Fruit fly (Drosophila melanogaster) whole organism, wandering third instar larva: ENCODE data around the gene CG32811.

Experiments
- Abd-B ChIP-seq: fragments of >200 bp; optimal IDR thresholded peaks from 2 replicates; lab custom pipeline; 2017; ENCODE audit warnings: missing biosample characterization, missing genetic modification characterization
- CG9705 ChIP-seq: fragments of 200-800 bp; sonication (Bioruptor generic); optimal IDR thresholded peaks from 2 replicates; lab custom pipeline; 2018; ENCODE audit warnings: missing biosample characterization, mild to moderate bottlenecking, missing genetic modification characterization
- CrebA ChIP-seq: fragments of 200-800 bp; sonication (Bioruptor generic); optimal IDR thresholded peaks from 2 replicates; lab custom pipeline; 2016; ENCODE audit warnings: missing biosample characterization, mild to moderate bottlenecking, missing genetic modification characterization, borderline replicate concordance
- Dfd ChIP-seq: fragments of >200 bp; optimal IDR thresholded peaks from 2 replicates; lab custom pipeline; 2017; ENCODE audit warnings: missing biosample characterization, missing genetic modification characterization
- Dif ChIP-seq: fragments of 200-275, 200-300 bp; sonication (Bioruptor generic); optimal IDR thresholded peaks from 2 replicates; lab custom pipeline; 2018; ENCODE audit warnings: missing biosample characterization, missing genetic modification characterization; ENCODE audit not compliant: partially characterized antibody
- GATAd ChIP-seq: sonication (Bioruptor generic); optimal IDR thresholded peaks from 2 replicates; lab custom pipeline; 2016; ENCODE audit warnings: missing biosample characterization, missing genetic modification characterization
- HLH106 ChIP-seq: fragments of 200-800 bp; optimal IDR thresholded peaks from 3 replicates; lab custom pipeline; 2019; ENCODE audit warnings: missing biosample characterization, mild to moderate bottlenecking, missing genetic modification characterization, moderate library complexity
- Hnf4 ChIP-seq: fragments of 200-800 bp; sonication (Bioruptor generic); optimal IDR thresholded peaks from 2 replicates; lab custom pipeline; 2016; ENCODE audit warnings: missing biosample characterization, mild to moderate bottlenecking, missing genetic modification characterization
- Hr78 ChIP-seq: fragments of >200 bp; optimal IDR thresholded peaks from 2 replicates; lab custom pipeline; 2017; ENCODE audit warnings: missing biosample characterization, missing genetic modification characterization
- Hr83 ChIP-seq: fragments of 200-300 bp; sonication (Bioruptor generic); optimal IDR thresholded peaks from 2 replicates; lab custom pipeline; 2016; ENCODE audit warnings: missing biosample characterization, mild to moderate bottlenecking, missing genetic modification characterization, moderate library complexity; ENCODE audit not compliant: poor library complexity, severe bottlenecking
- Jra ChIP-seq: sonication (Bioruptor generic); optimal IDR thresholded peaks from 2 replicates; lab custom pipeline; 2016; ENCODE audit warnings: missing biosample characterization, missing genetic modification characterization
- Mio ChIP-seq: sonication (Bioruptor generic); optimal IDR thresholded peaks from 2 replicates; lab custom pipeline; 2016; ENCODE audit warnings: missing biosample characterization, missing genetic modification characterization
- Myc ChIP-seq: fragments of >200 bp; optimal IDR thresholded peaks from 2 replicates; lab custom pipeline; 2017
- OdsH ChIP-seq: fragments of 200-800 bp; sonication (Bioruptor generic); optimal IDR thresholded peaks from 2 replicates; lab custom pipeline; 2016; ENCODE audit warnings: missing biosample characterization, mild to moderate bottlenecking, missing genetic modification characterization
- Rel ChIP-seq, 2 experiments: fragments of 200-800 bp; sonication (Bioruptor generic) in 1 of 2; optimal IDR thresholded peaks; 2 replicates in 1 of 2; 3 replicates in 1 of 2; lab custom pipeline; 2016 to 2019; ENCODE audit warnings: mild to moderate bottlenecking in 2 of 2, missing biosample characterization in 2 of 2, missing genetic modification characterization in 2 of 2, moderate library complexity in 1 of 2
- Sp1 ChIP-seq: fragments of 200-800 bp; sonication (Bioruptor generic); optimal IDR thresholded peaks from 3 replicates; lab custom pipeline; 2019; ENCODE audit warnings: missing biosample characterization, mild to moderate bottlenecking, missing genetic modification characterization, moderate library complexity
- Vsx2 ChIP-seq: fragments of 200-300, 225-300 bp; sonication (Bioruptor generic); optimal IDR thresholded peaks from 2 replicates; lab custom pipeline; 2018; ENCODE audit warnings: missing biosample characterization, missing genetic modification characterization; ENCODE audit not compliant: partially characterized antibody
- br ChIP-seq: fragments of 200-800 bp; sonication (Bioruptor generic); optimal IDR thresholded peaks from 2 replicates; lab custom pipeline; 2016; ENCODE audit warnings: missing biosample characterization, missing genetic modification characterization
- brk ChIP-seq: fragments of 200-800 bp; sonication (Bioruptor generic); optimal IDR thresholded peaks from 2 replicates; lab custom pipeline; 2016; ENCODE audit warnings: missing biosample characterization, mild to moderate bottlenecking, missing genetic modification characterization
- dl ChIP-seq, 2 experiments: fragments of 175-275, 200-275 bp in 1 of 2; fragments of 200-275 bp in 1 of 2; sonication (Bioruptor generic); optimal IDR thresholded peaks; lab custom pipeline; 2018; ENCODE audit warnings: mild to moderate bottlenecking in 2 of 2, missing biosample characterization in 2 of 2, missing genetic modification characterization in 2 of 2, moderate library complexity in 2 of 2; ENCODE audit not compliant: partially characterized antibody in 2 of 2, insufficient read depth in 1 of 2
- dmrt93B ChIP-seq: fragments of 200-800 bp; sonication (Bioruptor generic); optimal IDR thresholded peaks from 2 replicates; lab custom pipeline; 2018; ENCODE audit warnings: missing biosample characterization, mild to moderate bottlenecking, missing genetic modification characterization
- ey ChIP-seq: fragments of 200-800 bp; sonication (Bioruptor generic); optimal IDR thresholded peaks from 2 replicates; lab custom pipeline; 2016; ENCODE audit warnings: missing biosample characterization, missing genetic modification characterization
- foxo ChIP-seq, 2 experiments: fragments of 200-800 bp; sonication (Bioruptor generic); optimal IDR thresholded peaks; 2 replicates in 1 of 2; 3 replicates in 1 of 2; lab custom pipeline; 2016 to 2017; ENCODE audit warnings: missing biosample characterization in 2 of 2, missing genetic modification characterization in 2 of 2
- fru ChIP-seq: fragments of 200-800 bp; sonication (Bioruptor generic); optimal IDR thresholded peaks from 3 replicates; lab custom pipeline; 2016; ENCODE audit warnings: missing biosample characterization, mild to moderate bottlenecking, missing genetic modification characterization
- h ChIP-seq: fragments of 200-800 bp; sonication (Bioruptor generic); optimal IDR thresholded peaks from 3 replicates; lab custom pipeline; 2016; ENCODE audit warnings: missing biosample characterization, mild to moderate bottlenecking, missing genetic modification characterization
- jim ChIP-seq: fragments of 175-275, 200-325 bp; sonication (Bioruptor generic); optimal IDR thresholded peaks from 2 replicates; lab custom pipeline; 2016; ENCODE audit warnings: missing biosample characterization, mild to moderate bottlenecking, missing genetic modification characterization
- lola ChIP-seq: fragments of >200 bp; optimal IDR thresholded peaks from 2 replicates; lab custom pipeline; 2017; ENCODE audit warnings: missing biosample characterization, missing genetic modification characterization
- pan ChIP-seq: fragments of >200 bp; optimal IDR thresholded peaks from 2 replicates; lab custom pipeline; 2017
- psq ChIP-seq: fragments of 200-800 bp; sonication (Bioruptor generic); optimal IDR thresholded peaks from 3 replicates; lab custom pipeline; 2017; ENCODE audit warnings: missing biosample characterization, mild to moderate bottlenecking, missing genetic modification characterization, moderate library complexity
- rgr ChIP-seq: fragments of 200-800 bp; sonication (Bioruptor generic); optimal IDR thresholded peaks from 3 replicates; lab custom pipeline; 2016; ENCODE audit warnings: missing biosample characterization, mild to moderate bottlenecking, missing genetic modification characterization
- sage ChIP-seq: fragments of 200-800 bp; sonication (Bioruptor generic); optimal IDR thresholded peaks from 2 replicates; lab custom pipeline; 2016; ENCODE audit warnings: missing biosample characterization, mild to moderate bottlenecking, missing genetic modification characterization
- sv ChIP-seq: fragments of 200-800 bp; sonication (Bioruptor generic); optimal IDR thresholded peaks from 3 replicates; lab custom pipeline; 2016; ENCODE audit warnings: missing biosample characterization, missing genetic modification characterization
- tai ChIP-seq: sonication (Bioruptor generic); optimal IDR thresholded peaks from 2 replicates; lab custom pipeline; 2016; ENCODE audit warnings: missing biosample characterization, missing genetic modification characterization
- usp ChIP-seq: fragments of >200 bp; optimal IDR thresholded peaks from 2 replicates; lab custom pipeline; 2017; ENCODE audit warnings: missing biosample characterization, missing genetic modification characterization
- woc ChIP-seq: sonication (Bioruptor generic); optimal IDR thresholded peaks from 2 replicates; lab custom pipeline; 2016; ENCODE audit warnings: missing biosample characterization, mild to moderate bottlenecking, missing genetic modification characterization

Gene CG32811

DNA sequence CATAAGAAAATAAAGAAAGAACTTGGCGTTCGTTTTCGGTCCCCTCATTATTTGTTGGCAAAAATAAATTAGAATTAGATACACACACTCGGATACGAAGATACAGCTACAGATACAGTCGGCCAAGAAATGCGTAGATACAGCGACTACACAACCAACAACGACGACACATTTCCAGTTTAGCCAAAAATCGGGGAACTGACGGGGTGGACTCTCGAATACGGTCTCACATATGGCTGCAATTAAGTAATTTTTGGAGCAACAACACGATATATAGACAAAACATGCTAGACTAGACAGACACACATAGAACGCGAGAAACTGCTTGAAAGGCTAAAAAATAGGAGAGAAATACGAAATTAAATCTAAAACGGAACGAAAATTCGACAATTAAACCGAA lies 28.0 kb downstream of the CG32811 start:
- TF ChIP-seq foxo (GFP tag; optimal IDR thresholded peaks at IDR 0.05; lab: Kevin White, UChicago), result no peak
- no peak for TF ChIP-seq GATAd (GFP tag; lab: Kevin White, UChicago)
- TF ChIP-seq tai, result no peak
- TF ChIP-seq fru, result no peak
- no peak for TF ChIP-seq Hnf4 (GFP tag; lab: Kevin White, UChicago)
- no peak for TF ChIP-seq h (GFP tag; lab: Kevin White, UChicago)
- TF ChIP-seq HLH106 (tag; lab: Kevin White, UChicago), result no peak
- TF ChIP-seq psq (GFP tag; lab: Kevin White, UChicago), result no peak
- no peak for TF ChIP-seq woc (GFP tag; lab: Kevin White, UChicago)
- TF ChIP-seq sage (GFP tag; lab: Kevin White, UChicago), result no peak
- TF ChIP-seq brk, result no peak
- TF ChIP-seq lola, result no peak
- no peak for TF ChIP-seq sv (GFP tag; lab: Kevin White, UChicago)
- TF ChIP-seq Abd-B (GFP tag; lab: Kevin White, UChicago), result no peak

DNA sequence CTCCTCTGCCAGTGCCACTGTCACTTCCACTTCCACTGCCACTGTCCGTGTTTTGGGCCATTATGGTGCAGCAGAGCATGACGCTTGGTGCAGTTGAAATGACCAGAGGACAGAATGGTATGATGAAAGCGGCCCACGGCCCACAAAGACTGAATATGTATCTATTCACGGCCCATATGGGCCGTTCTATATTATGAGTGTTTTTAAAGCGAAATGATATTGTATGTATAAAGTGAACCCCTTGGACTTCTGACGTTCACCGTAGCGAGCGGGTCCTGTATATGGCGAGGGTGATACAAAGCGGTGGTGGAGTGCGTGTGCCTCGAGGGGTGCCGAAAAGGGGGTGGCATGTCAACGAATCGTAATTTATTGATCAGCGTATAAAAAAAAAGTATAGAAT lies 28.5 kb downstream of the CG32811 start:
- TF ChIP-seq ey (GFP tag; lab: Kevin White, UChicago) (peak; percentile 47), fru (peak; percentile 35), woc (GFP tag; lab: Kevin White, UChicago) (peak; percentile 7), GATAd (GFP tag; lab: Kevin White, UChicago) (no peak), h (GFP tag; lab: Kevin White, UChicago) (peak; percentile 56), Dif (GFP tag; lab: Kevin White, UChicago) (no peak), br (peak; percentile 33), foxo (GFP tag; optimal IDR thresholded peaks at IDR 0.05; lab: Kevin White, UChicago) (peak in 1 of 2 experiments; percentile 48), HLH106 (tag; lab: Kevin White, UChicago) (peak; percentile 25), psq (GFP tag; lab: Kevin White, UChicago) (peak; percentile 26), sage (GFP tag; lab: Kevin White, UChicago) (no peak), OdsH (peak; percentile 10), rgr (GFP tag; lab: Kevin White, UChicago) (peak; percentile 37)
- TF ChIP-seq, all 38 proteins: peak for 10

DNA sequence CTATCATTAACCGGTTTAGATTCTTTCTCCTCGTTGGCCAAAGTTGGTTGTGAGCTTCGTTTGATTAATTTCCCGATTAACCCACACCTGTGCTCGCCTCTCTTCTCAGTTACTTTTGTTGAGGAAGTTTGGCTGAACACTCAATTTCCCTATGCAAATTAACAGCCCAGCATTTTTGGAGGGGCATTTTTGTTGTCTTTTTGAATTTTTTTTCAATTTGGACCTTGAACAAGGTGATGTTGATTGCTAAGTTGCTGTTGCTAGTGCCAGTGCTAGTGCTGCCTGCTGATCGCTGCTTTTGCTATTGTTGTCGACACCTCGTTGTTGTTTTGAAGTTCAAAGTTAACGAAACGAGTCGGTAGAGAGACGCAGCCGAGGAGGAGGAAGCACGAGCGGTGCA lies 30.6 kb downstream of the CG32811 start:
- TF ChIP-seq Abd-B (GFP tag; lab: Kevin White, UChicago) (no peak), Jra (GFP tag; lab: Kevin White, UChicago) (no peak), dmrt93B (GFP tag; lab: Kevin White, UChicago) (no peak), Mio (GFP tag; lab: Kevin White, UChicago) (no peak), h (GFP tag; lab: Kevin White, UChicago) (no peak), sv (GFP tag; lab: Kevin White, UChicago) (no peak), Sp1 (GFP tag; lab: Kevin White, UChicago) (no peak), Hnf4 (GFP tag; lab: Kevin White, UChicago) (no peak)

DNA sequence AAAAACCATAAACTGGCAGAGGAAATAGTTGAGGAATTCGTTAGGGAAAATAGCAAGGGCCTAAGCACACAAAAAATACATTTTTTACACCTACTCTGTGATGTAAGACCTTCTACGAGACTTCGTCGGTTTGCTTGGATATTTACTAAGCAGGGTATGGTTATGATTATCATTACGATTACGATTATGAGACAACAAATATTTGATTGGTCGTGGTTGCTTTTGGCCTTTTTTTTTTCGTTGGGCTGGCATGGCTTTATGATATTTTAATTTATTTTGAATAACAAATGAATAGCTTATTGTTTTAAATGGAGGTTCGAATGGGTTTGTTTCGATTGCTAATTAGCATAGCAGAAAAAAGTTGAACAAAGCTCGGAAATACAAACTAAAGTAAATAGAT lies 33.6 kb downstream of the CG32811 start:
- TF ChIP-seq Myc (lab: Kevin White, UChicago) (no peak), Hr83 (no peak), jim (GFP tag; lab: Kevin White, UChicago) (no peak), Hr78 (no peak), CG9705 (GFP tag; lab: Kevin White, UChicago) (no peak), h (GFP tag; lab: Kevin White, UChicago) (no peak), brk (no peak), Dfd (GFP tag; lab: Kevin White, UChicago) (no peak), Vsx2 (GFP tag; lab: Kevin White, UChicago) (no peak), Rel (GFP tag; optimal IDR thresholded peaks at IDR 0.05; lab: Kevin White, UChicago) (no peak), Rel (tag; optimal IDR thresholded peaks at IDR 0.05; lab: Kevin White, UChicago) (no peak), lola (no peak), dmrt93B (GFP tag; lab: Kevin White, UChicago) (no peak), sage (GFP tag; lab: Kevin White, UChicago) (no peak), foxo (GFP tag; optimal IDR thresholded peaks at IDR 0.05; lab: Kevin White, UChicago) (no peak), pan (lab: Kevin White, UChicago) (no peak), CrebA (GFP tag; lab: Kevin White, UChicago) (no peak), dl (GFP tag; optimal IDR thresholded peaks at IDR 0.05; lab: Kevin White, UChicago; ENCODE audit: insufficient read depth in 1 of 2, partially characterized antibody in 2 of 2) (no peak), Dif (GFP tag; lab: Kevin White, UChicago) (no peak), usp (no peak), OdsH (no peak)
